Fruit fly (Drosophila melanogaster): ENCODE results near the gene PolA2.

dm6 chr3R:27214949-27215348 lies 24.0 kb upstream of the PolA2 start:
- TF ChIP-seq CTCF (optimal IDR thresholded peaks at IDR 0.05) (no peak), CG8478 (optimal IDR thresholded peaks at IDR 0.05) (no peak)
